Worm (Caenorhabditis elegans): Measurements from ENCODE around the gene degt-1.
A peak's percentile ranks its signal among the peaks of the same experiment; 100 is the strongest.

Gene degt-1

DNA sequence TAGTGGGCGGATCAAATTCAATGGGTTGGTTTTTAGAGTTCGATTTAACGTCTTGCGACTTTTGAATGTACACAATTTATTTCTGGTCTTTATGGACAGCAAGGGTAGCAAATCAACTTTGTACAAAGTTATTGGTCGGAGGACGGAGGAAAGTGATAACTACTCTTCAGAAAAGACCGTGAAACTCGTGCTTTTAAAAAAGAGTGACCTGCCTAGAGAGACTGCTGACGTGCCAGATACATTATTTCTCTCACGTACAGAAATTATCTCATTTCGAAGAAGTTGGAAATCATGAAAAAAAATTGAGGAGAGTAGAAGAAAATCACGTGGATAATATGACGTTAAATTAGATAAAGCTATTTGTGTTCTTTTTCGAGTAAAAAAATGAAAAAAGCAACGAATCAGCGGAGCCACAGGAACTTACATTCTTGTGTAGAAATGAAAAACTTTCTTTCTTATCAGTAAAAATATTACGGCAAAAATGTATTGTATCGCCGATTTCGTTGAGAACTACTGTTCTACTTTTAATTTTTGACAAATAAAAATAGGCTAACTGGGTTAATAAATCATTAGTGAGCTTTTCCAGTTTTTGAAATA is 3.9 kb upstream of the degt-1 start, which contains the start of gene ppm-1.A:
Gene ppm-1.A (minus strand): TSS at position 294 of the 597 bp plus-strand sequence.
- TF ChIP-seq elt-3 (tag; optimal IDR thresholded peaks at IDR 0.05) (no peak), nhr-23 (tag; optimal IDR thresholded peaks at IDR 0.05) (peak; percentile 20), pqm-1 (tag; optimal IDR thresholded peaks at IDR 0.05) (peak; percentile 35), mml-1 (tag; optimal IDR thresholded peaks at IDR 0.05) (peak; percentile 46), unc-62 (GFP tag; optimal IDR thresholded peaks at IDR 0.05) (no peak), elt-2 (tag; optimal IDR thresholded peaks at IDR 0.05) (peak; percentile 37), pha-4 (tag; optimal IDR thresholded peaks at IDR 0.05) (peak; percentile 23)

DNA sequence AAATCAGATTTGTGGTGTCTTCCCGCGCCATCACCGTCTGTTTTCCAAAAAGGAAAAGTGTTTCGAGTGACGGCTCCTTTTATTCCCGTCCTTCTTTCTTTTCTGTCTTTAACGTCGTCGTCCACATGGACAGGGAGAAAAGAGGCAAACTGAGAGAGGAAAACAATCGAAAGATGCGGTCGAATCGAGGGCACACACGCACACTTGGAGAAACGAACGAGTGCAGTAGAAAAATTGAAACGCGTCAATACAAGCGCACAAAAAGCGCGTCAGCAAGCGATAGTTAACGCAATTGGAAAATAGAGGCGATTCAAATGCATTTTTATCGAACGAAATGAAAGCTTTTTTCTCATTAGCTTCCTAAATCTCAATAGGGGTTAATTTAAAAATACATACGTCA is 3.3 kb upstream of the degt-1 start:
- TF ChIP-seq lin-15B (tag; optimal IDR thresholded peaks at IDR 0.05) (peak; percentile 93), ceh-9 (tag; optimal IDR thresholded peaks at IDR 0.05) (no peak), tbx-2 (tag; optimal IDR thresholded peaks at IDR 0.05) (peak; percentile 86), pha-4 (tag; optimal IDR thresholded peaks at IDR 0.05) (peak; percentile 94), mml-1 (tag; optimal IDR thresholded peaks at IDR 0.05) (no peak), fkh-2 (tag; optimal IDR thresholded peaks at IDR 0.05) (no peak), pqm-1 (tag; optimal IDR thresholded peaks at IDR 0.05) (peak; percentile 56), nhr-25 (tag; optimal IDR thresholded peaks at IDR 0.05) (peak; percentile 97), mdl-1 (tag; optimal IDR thresholded peaks at IDR 0.05) (peak; percentile 65), nhr-237 (tag; optimal IDR thresholded peaks at IDR 0.05) (no peak), egl-5 (tag; optimal IDR thresholded peaks at IDR 0.05) (peak; percentile 78), zag-1 (tag; optimal IDR thresholded peaks at IDR 0.05) (peak; percentile 32), nhr-67 (tag; optimal IDR thresholded peaks at IDR 0.05) (no peak), ceh-28 (tag; optimal IDR thresholded peaks at IDR 0.05) (peak; percentile 85), fos-1 (tag; optimal IDR thresholded peaks at IDR 0.05) (no peak), jun-1 (tag; optimal IDR thresholded peaks at IDR 0.05) (peak; percentile 87), lin-39 (tag; optimal IDR thresholded peaks at IDR 0.05) (peak; percentile 86), skn-1 (tag; optimal IDR thresholded peaks at IDR 0.05) (peak; percentile 62), ZK546.5 (tag; optimal IDR thresholded peaks at IDR 0.05) (peak; percentile 36), ceh-82 (tag; optimal IDR thresholded peaks at IDR 0.05) (peak; percentile 73), elt-1 (tag; optimal IDR thresholded peaks at IDR 0.05) (peak; percentile 47), daf-12 (tag; optimal IDR thresholded peaks at IDR 0.05) (no peak), fkh-10 (GFP tag; optimal IDR thresholded peaks at IDR 0.05) (peak; percentile 37), unc-39 (tag; optimal IDR thresholded peaks at IDR 0.05) (no peak), nhr-76 (tag; optimal IDR thresholded peaks at IDR 0.05) (no peak), aly-2 (tag; optimal IDR thresholded peaks at IDR 0.05) (no peak), hmg-11 (tag; optimal IDR thresholded peaks at IDR 0.05) (peak; percentile 91), R02D3.7 (tag; optimal IDR thresholded peaks at IDR 0.05) (peak; percentile 75), ztf-4 (tag; optimal IDR thresholded peaks at IDR 0.05) (peak; percentile 53), nhr-28 (tag; optimal IDR thresholded peaks at IDR 0.05) (no peak), lsy-12 (tag; optimal IDR thresholded peaks at IDR 0.05) (peak; percentile 71), nhr-12 (tag; optimal IDR thresholded peaks at IDR 0.05) (no peak), nhr-43 (tag; optimal IDR thresholded peaks at IDR 0.05; ENCODE audit: poor library complexity, severe bottlenecking) (peak; percentile 89), nhr-11 (tag; optimal IDR thresholded peaks at IDR 0.05) (no peak), unc-62 (GFP tag; optimal IDR thresholded peaks at IDR 0.05) (peak; percentile 61), nhr-77 (tag; optimal IDR thresholded peaks at IDR 0.05) (peak; percentile 48), nfya-1 (tag; optimal IDR thresholded peaks at IDR 0.05; ENCODE audit: insufficient read depth) (peak; percentile 95), eor-1 (tag; optimal IDR thresholded peaks at IDR 0.05) (no peak), elt-2 (tag; optimal IDR thresholded peaks at IDR 0.05) (peak; percentile 58), ztf-11 (tag; optimal IDR thresholded peaks at IDR 0.05) (no peak), snpc-4 (tag; optimal IDR thresholded peaks at IDR 0.05) (peak; percentile 93), ceh-16 (tag; optimal IDR thresholded peaks at IDR 0.05) (no peak), ama-1 (optimal IDR thresholded peaks at IDR 0.05) (peak; percentile 67), egl-27 (tag; optimal IDR thresholded peaks at IDR 0.05) (peak; percentile 61), nhr-23 (tag; optimal IDR thresholded peaks at IDR 0.05) (peak; percentile 92), sea-2 (GFP tag; optimal IDR thresholded peaks at IDR 0.05) (no peak), elt-3 (tag; optimal IDR thresholded peaks at IDR 0.05) (peak in 1 of 3 experiments; percentile 29)
